Worm (Caenorhabditis elegans): ENCODE data around the gene F46B3.16.

F46B3.16 gene

DNA sequence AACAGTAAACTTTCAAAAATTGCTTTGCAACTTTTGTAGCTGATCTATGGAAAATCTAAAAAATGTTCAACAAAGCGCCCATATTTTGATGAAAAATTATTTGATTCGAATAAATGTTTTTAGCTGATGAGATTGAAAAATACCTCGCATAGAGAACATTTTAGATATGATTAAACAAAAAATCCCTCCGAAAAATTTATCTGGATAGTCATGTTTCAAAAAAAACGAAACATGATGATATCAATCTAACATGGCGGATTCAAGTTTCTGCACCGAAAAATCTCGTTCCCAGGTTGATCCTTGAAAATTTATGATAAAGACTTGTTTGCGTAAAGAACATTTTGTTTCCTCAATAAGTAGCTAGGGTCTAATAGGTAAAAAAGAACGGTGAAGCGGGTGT lies 25.7 kb upstream of the F46B3.16 start, which contains the start of gene ttr-12:
Gene ttr-12 (minus strand): TSS at position 101 of the 400 bp plus-strand sequence.
- TF ChIP-seq cog-1 (tag; optimal IDR thresholded peaks at IDR 0.05) (no peak), T22C8.4 (GFP tag; IDR thresholded peaks at IDR 0.05) (no peak), tab-1 (GFP tag; IDR thresholded peaks at IDR 0.05) (no peak), flt-1 (GFP tag; IDR thresholded peaks at IDR 0.05) (no peak), ref-1 (GFP tag; conservative IDR thresholded peaks at IDR 0.05) (no peak), klf-2 (GFP tag; conservative IDR thresholded peaks at IDR 0.05) (no peak)

DNA sequence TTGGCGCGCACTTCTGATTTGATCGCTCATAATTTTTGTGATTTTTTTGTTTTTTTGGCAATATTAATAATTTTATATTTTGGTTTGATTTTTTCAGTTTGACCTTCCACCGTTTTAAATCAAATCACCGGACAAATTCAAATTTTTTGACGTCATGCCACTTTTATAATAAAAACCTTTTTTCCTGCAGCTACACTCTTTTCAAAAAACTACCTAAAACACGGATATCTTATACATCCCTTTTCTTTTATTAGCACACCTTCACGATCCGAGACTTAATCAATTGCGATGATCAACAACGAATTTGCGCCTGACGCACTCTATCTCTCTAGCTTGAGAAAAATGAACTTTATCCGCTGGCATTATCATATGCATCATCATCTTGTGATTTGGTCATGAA lies 24.9 kb upstream of the F46B3.16 start, which contains the start of gene grd-2:
Gene grd-2 (plus strand): TSS at position 301 of the 400 bp plus-strand sequence.
- TF ChIP-seq med-1 (GFP tag; optimal IDR thresholded peaks at IDR 0.05; ENCODE audit: insufficient read depth) (no peak), T22C8.4 (GFP tag; IDR thresholded peaks at IDR 0.05) (no peak), klf-2 (GFP tag; conservative IDR thresholded peaks at IDR 0.05) (no peak), ztf-23 (GFP tag; IDR thresholded peaks at IDR 0.05) (no peak), ref-1 (GFP tag; conservative IDR thresholded peaks at IDR 0.05) (no peak), tab-1 (GFP tag; IDR thresholded peaks at IDR 0.05) (no peak), flt-1 (GFP tag; IDR thresholded peaks at IDR 0.05) (no peak), cog-1 (tag; optimal IDR thresholded peaks at IDR 0.05) (no peak), ztf-29 (GFP tag; IDR thresholded peaks at IDR 0.05) (no peak)

DNA sequence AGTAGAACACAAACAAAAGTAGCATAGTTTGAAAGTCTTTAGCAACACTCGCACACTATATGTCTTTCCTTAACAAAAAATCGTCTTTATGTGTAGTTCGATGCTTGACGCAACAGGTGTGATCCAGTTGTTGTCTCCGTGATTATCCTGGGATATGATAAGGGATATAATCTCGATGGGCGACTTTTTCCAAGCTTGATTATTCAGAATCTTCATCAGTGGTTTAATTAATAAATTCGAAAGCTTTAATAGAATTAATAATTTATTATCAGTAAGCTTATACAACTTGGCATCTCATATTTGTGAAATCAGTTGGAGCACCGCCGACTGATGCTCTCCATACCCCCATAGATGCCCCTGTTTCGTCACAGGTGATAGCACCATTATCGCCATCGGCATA lies 15.8 kb upstream of the F46B3.16 start, which contains the start of gene F46B3.7:
Gene F46B3.7 (minus strand): TSS at position 101 of the 400 bp plus-strand sequence.
- TF ChIP-seq med-1 (GFP tag; optimal IDR thresholded peaks at IDR 0.05; ENCODE audit: insufficient read depth) (no peak), ztf-29 (GFP tag; IDR thresholded peaks at IDR 0.05) (no peak), tab-1 (GFP tag; IDR thresholded peaks at IDR 0.05) (no peak), ztf-23 (GFP tag; IDR thresholded peaks at IDR 0.05) (no peak)

DNA sequence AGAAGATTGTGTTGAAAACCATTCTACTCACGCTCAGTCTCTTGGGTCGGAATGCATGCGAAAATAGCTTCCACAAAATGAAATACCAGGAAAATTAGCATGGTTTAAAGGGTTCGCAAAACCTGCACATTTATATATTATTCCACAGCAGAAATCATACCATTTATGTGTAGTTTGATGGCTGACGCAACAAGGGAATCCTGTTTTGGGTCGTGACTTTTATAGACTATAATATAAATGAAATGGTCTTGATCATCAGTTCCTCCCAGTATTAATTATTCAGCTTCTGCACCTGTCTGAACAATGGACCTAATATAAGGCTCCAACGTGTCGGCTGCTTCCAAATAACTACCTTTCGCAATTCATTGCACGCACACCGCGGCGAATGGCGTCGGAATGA lies 11.4 kb upstream of the F46B3.16 start, which contains the start of gene F46B3.8:
Gene F46B3.8 (minus strand): TSS at position 101 of the 400 bp plus-strand sequence.
- no peak for TF ChIP-seq T22C8.4 (GFP tag; IDR thresholded peaks at IDR 0.05)
- no peak for TF ChIP-seq ref-1 (GFP tag; conservative IDR thresholded peaks at IDR 0.05)
- no peak for TF ChIP-seq tab-1 (GFP tag; IDR thresholded peaks at IDR 0.05)
- TF ChIP-seq klf-2 (GFP tag; conservative IDR thresholded peaks at IDR 0.05): no peak
- no peak for TF ChIP-seq cog-1 (tag; optimal IDR thresholded peaks at IDR 0.05)
- no peak for TF ChIP-seq flt-1 (GFP tag; IDR thresholded peaks at IDR 0.05)
- TF ChIP-seq med-1 (GFP tag; optimal IDR thresholded peaks at IDR 0.05; ENCODE audit: insufficient read depth): no peak
- TF ChIP-seq ztf-29 (GFP tag; IDR thresholded peaks at IDR 0.05): no peak
- TF ChIP-seq ztf-23 (GFP tag; IDR thresholded peaks at IDR 0.05): no peak

DNA sequence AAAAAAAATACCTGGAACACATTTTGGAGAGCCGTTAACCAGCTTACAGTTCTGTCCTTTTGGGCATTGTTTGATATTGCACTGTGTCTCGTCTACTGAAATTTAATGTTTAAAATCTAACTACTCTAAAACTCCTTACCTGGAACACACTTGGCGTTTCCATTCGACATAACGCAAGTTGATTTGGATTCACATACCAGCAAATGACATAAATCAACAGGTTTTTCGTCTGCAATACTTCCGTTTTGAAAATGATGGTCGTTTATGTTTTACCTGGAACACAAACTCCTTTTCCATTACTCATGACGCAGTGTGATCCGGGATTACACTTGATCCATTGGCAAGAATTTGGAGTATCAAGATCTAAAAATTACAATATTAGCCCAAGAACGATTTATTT lies 9.2 kb upstream of the F46B3.16 start:
- no peak for TF ChIP-seq med-1 (GFP tag; optimal IDR thresholded peaks at IDR 0.05; ENCODE audit: insufficient read depth)
- no peak for TF ChIP-seq cog-1 (tag; optimal IDR thresholded peaks at IDR 0.05)
- TF ChIP-seq ref-1 (GFP tag; conservative IDR thresholded peaks at IDR 0.05): no peak
- TF ChIP-seq ztf-29 (GFP tag; IDR thresholded peaks at IDR 0.05): no peak
- no peak for TF ChIP-seq tab-1 (GFP tag; IDR thresholded peaks at IDR 0.05)
- no peak for TF ChIP-seq klf-2 (GFP tag; conservative IDR thresholded peaks at IDR 0.05)
- TF ChIP-seq T22C8.4 (GFP tag; IDR thresholded peaks at IDR 0.05): no peak
- no peak for TF ChIP-seq flt-1 (GFP tag; IDR thresholded peaks at IDR 0.05)
- TF ChIP-seq ztf-23 (GFP tag; IDR thresholded peaks at IDR 0.05): no peak

DNA sequence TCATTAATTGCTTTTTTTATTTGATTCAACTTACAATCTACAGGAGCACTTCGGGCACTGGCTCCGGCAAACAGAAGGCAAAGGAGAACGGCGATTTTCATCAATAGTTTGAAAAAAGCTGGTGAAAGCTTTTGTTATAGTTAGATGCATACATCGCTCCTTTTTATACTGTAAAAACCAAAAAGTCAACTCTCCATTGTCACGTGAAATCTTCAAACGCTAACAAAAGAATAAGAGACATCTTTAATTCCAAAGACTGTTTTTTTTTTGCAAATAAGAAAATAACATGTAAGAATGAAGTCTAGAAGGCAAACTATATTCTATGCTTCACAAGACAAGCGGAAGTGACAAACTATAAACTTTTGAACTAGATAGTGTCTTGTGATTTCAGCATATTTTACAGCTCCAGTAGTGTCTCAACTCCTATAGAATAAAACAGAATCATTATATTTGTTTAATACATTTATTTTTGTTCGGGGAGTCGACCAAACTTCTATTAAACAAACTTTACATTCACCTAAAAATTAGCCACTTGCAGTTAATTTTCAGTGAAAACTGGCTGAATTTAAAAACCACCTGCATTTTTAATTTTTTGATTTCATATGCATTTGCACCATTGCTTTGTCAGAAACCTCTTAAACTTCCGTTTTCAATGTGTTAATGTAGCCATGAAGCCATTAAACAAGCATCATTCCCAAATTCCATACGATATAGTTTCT lies 8.2 kb upstream of the F46B3.16 start, which contains the start of the genes F46B3.9 and srz-18:
Gene F46B3.9 (minus strand): TSS at position 101 of the 719 bp plus-strand sequence.
Gene srz-18 (plus strand): TSS at position 669 of the 719 bp plus-strand sequence.
- TF ChIP-seq ref-1 (GFP tag; conservative IDR thresholded peaks at IDR 0.05) (no peak), ztf-23 (GFP tag; IDR thresholded peaks at IDR 0.05) (no peak), tab-1 (GFP tag; IDR thresholded peaks at IDR 0.05) (no peak), ztf-29 (GFP tag; IDR thresholded peaks at IDR 0.05) (no peak), cog-1 (tag; optimal IDR thresholded peaks at IDR 0.05) (no peak)

DNA sequence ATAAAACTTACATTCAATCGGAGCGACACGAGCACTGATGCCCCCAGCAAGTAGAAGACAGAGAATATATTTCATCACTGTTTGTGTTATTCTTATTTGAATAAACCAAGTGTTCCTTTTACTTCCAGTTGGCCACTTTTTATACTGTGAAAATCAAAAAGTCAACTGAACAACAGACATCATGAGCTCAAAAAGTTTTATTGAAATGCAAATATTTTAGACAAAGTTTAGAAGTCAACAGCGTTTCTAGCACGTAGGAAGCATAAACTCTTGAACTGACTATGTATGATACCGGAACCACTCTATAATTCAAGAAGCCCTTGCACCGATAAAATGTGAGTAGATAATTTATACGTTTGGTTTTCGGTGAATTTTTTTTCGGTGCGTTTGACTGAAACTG lies 3.2 kb upstream of the F46B3.16 start, which contains the start of gene F46B3.14:
Gene F46B3.14 (minus strand): TSS at position 101 of the 400 bp plus-strand sequence.
- TF ChIP-seq ztf-29 (GFP tag; IDR thresholded peaks at IDR 0.05) (no peak), flt-1 (GFP tag; IDR thresholded peaks at IDR 0.05) (no peak), ref-1 (GFP tag; conservative IDR thresholded peaks at IDR 0.05) (no peak), ztf-23 (GFP tag; IDR thresholded peaks at IDR 0.05) (no peak), T22C8.4 (GFP tag; IDR thresholded peaks at IDR 0.05) (no peak), med-1 (GFP tag; optimal IDR thresholded peaks at IDR 0.05; ENCODE audit: insufficient read depth) (no peak), klf-2 (GFP tag; conservative IDR thresholded peaks at IDR 0.05) (no peak), tab-1 (GFP tag; IDR thresholded peaks at IDR 0.05) (no peak), cog-1 (tag; optimal IDR thresholded peaks at IDR 0.05) (no peak)

DNA sequence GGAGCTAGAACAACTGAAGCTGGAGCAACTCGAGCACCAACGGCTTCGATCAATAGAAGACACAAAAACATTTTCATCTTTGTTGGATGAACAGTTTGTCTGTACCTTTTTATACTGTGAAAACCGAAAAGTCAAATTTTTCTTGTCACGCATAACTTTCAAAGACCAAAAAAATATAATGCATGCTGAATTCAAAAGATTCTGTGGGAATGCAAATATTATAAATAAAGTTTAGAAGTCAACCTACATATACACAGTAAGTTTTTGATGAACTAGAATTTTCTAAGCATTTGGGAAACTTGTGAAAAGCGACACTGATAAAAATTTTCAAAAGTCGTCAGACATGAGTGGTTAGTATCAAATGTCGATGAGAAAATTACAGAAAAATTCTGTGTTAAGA lies 811 bp upstream of the F46B3.16 start, which contains the start of gene F46B3.15:
Gene F46B3.15 (minus strand): TSS at position 101 of the 400 bp plus-strand sequence.
- TF ChIP-seq T22C8.4 (GFP tag; IDR thresholded peaks at IDR 0.05): no peak
- TF ChIP-seq flt-1 (GFP tag; IDR thresholded peaks at IDR 0.05): no peak
- no peak for TF ChIP-seq ref-1 (GFP tag; conservative IDR thresholded peaks at IDR 0.05)
- TF ChIP-seq cog-1 (tag; optimal IDR thresholded peaks at IDR 0.05): no peak
- no peak for TF ChIP-seq med-1 (GFP tag; optimal IDR thresholded peaks at IDR 0.05; ENCODE audit: insufficient read depth)
- no peak for TF ChIP-seq tab-1 (GFP tag; IDR thresholded peaks at IDR 0.05)
- TF ChIP-seq ztf-23 (GFP tag; IDR thresholded peaks at IDR 0.05): no peak
- TF ChIP-seq klf-2 (GFP tag; conservative IDR thresholded peaks at IDR 0.05): no peak
- TF ChIP-seq ztf-29 (GFP tag; IDR thresholded peaks at IDR 0.05): no peak

DNA sequence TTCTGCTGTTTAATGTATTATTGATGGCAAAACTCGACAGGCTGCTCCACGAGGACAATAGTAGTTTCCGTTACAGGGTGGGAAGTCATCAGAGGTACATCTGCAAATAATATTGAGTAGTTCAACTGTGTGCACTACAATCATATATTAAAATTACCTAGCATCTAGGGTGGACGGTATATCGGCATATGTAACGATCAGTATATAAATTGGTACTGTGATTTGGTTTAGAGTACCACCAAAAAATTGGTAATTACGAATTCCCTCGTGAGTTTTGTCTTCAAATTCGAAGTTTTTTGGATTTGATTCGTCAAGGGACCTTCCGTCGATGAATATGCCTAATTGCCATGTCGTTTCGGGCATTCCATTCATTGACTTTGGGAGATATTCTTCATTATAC lies 2.4 kb downstream of the F46B3.16 start, which contains the start of gene ttr-13:
Gene ttr-13 (minus strand): TSS at position 101 of the 400 bp plus-strand sequence.
- TF ChIP-seq tab-1 (GFP tag; IDR thresholded peaks at IDR 0.05): no peak
- no peak for TF ChIP-seq med-1 (GFP tag; optimal IDR thresholded peaks at IDR 0.05; ENCODE audit: insufficient read depth)
- TF ChIP-seq klf-2 (GFP tag; conservative IDR thresholded peaks at IDR 0.05): no peak
- no peak for TF ChIP-seq ztf-23 (GFP tag; IDR thresholded peaks at IDR 0.05)
- TF ChIP-seq ref-1 (GFP tag; conservative IDR thresholded peaks at IDR 0.05): no peak
- TF ChIP-seq ztf-29 (GFP tag; IDR thresholded peaks at IDR 0.05): no peak
- TF ChIP-seq T22C8.4 (GFP tag; IDR thresholded peaks at IDR 0.05): no peak

Measured in whole organism, midembryonic.